Worm (Caenorhabditis elegans): ENCODE data around the gene T14B4.20.

Gene T14B4.20

DNA sequence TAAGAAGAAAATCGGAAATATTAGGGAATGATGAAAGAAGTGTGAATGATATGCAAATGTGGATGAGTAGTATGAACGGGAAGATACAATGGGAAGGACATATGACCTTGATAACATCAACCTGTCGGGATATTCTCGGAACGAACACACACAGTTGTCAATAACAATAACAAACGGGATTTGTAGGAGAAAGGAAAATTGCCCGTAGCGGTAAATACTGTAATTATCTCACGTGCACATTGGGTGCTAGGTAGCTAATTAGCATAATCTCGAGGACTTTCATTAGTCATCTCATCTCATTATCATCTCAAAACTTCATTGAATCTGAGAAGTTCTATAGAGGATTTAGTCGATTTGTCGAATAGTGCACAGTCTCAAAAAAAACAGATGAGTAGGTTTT lies 3.7 kb upstream of the T14B4.20 start:
- TF ChIP-seq nhr-23 (tag; optimal IDR thresholded peaks at IDR 0.05) = no peak
- no peak for TF ChIP-seq mdl-1 (tag; optimal IDR thresholded peaks at IDR 0.05)
- TF ChIP-seq ceh-28 (tag; optimal IDR thresholded peaks at IDR 0.05) = no peak
- TF ChIP-seq ztf-11 (tag; optimal IDR thresholded peaks at IDR 0.05) = no peak
- TF ChIP-seq elt-2 (tag; optimal IDR thresholded peaks at IDR 0.05) = no peak
- no peak for TF ChIP-seq nhr-67 (tag; optimal IDR thresholded peaks at IDR 0.05)
- no peak for TF ChIP-seq elt-1 (tag; optimal IDR thresholded peaks at IDR 0.05)
- TF ChIP-seq snpc-4 (tag; optimal IDR thresholded peaks at IDR 0.05) = no peak
- no peak for TF ChIP-seq lin-39 (tag; optimal IDR thresholded peaks at IDR 0.05)
- TF ChIP-seq unc-39 (tag; optimal IDR thresholded peaks at IDR 0.05) = no peak

DNA sequence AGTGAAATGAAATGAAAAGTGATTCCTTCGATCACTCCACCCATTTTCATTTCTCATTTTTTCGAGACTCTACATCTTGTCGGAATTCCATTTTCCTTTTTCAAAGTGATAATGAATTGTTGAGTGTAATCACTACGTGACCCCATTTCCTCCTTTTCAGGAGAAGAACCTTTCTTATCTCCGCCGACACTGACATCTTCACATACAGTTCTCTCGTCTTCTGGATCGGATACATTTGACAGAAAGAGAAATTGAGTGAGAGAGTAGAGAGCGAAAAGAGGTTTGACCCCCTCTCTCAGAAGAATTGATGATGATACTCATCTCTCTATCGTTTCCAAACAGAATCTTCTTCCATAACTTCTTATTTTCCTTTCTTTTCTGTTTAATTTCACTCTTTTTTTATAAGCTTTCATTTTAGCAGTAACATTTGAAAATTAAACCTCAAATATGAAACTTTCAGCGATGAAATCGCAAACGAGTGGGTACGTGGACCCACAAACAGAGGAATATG lies 2.8 kb upstream of the T14B4.20 start, which contains the start of gene dpy-2:
TSS of gene dpy-2 (plus strand) at position 461 of the 511 bp plus-strand sequence.
- TF ChIP-seq unc-62 (GFP tag; optimal IDR thresholded peaks at IDR 0.05) (no peak), elt-3 (tag; optimal IDR thresholded peaks at IDR 0.05) (peak in 2 of 3 experiments; percentile 10 to 76), elt-2 (tag; optimal IDR thresholded peaks at IDR 0.05) (no peak), snpc-4 (tag; optimal IDR thresholded peaks at IDR 0.05) (no peak), nhr-23 (tag; optimal IDR thresholded peaks at IDR 0.05) (peak; percentile 85), nhr-67 (tag; optimal IDR thresholded peaks at IDR 0.05) (no peak), nhr-237 (tag; optimal IDR thresholded peaks at IDR 0.05) (no peak), nhr-77 (tag; optimal IDR thresholded peaks at IDR 0.05) (no peak)

DNA sequence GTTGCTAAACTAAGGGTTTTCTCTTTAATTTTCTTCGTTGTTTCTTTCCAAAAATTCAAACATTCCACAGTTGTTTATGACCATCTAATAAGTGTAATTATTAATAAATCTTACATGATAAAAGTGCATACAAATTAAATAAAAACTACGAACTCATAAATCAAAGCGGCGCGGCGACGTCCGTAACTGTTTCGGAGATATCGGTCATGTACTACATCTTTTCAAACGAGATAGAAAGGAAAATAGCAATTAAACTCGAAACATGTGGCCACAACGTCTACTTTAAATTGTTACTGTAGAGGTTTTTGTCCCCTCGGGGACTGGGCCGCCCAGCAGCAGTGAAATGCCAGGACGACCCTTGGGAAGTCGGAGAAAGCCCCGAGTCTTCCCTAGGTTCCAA lies 848 bp upstream of the T14B4.20 start:
- TF ChIP-seq ZK546.5 (tag; optimal IDR thresholded peaks at IDR 0.05) = no peak
- TF ChIP-seq ama-1 (optimal IDR thresholded peaks at IDR 0.05) = peak; percentile 28
- TF ChIP-seq nhr-43 (tag; optimal IDR thresholded peaks at IDR 0.05; ENCODE audit: poor library complexity, severe bottlenecking) = peak; percentile 35
- peak; percentile 46 for TF ChIP-seq nhr-23 (tag; optimal IDR thresholded peaks at IDR 0.05)
- TF ChIP-seq nhr-11 (tag; optimal IDR thresholded peaks at IDR 0.05) = no peak

DNA sequence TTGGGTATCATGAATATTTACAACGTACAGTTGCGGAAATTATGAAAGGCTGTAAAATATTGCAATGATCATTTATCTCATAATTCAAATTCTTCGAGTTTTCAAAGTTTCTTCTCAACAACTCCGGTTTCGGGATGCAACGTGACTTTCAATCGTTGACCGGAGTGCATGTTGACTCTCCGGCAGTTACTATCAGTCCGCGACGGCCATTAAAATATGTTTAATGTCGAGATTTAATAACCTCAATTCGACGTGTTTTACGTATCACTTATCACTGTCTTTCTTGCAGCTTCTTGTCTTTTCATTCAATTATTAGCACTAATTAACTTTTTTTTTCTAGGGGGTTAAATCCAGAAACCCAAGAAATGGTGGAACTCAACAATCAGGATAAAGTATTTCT lies 1.5 kb downstream of the T14B4.20 start, which contains the start of gene tsp-10:
TSS of gene tsp-10 (plus strand) at position 366 of the 400 bp plus-strand sequence.
- TF ChIP-seq zag-1 (tag; optimal IDR thresholded peaks at IDR 0.05) = no peak
- no peak for TF ChIP-seq ceh-9 (tag; optimal IDR thresholded peaks at IDR 0.05)
- TF ChIP-seq lsy-12 (tag; optimal IDR thresholded peaks at IDR 0.05) = no peak
- peak; percentile 60 for TF ChIP-seq elt-2 (tag; optimal IDR thresholded peaks at IDR 0.05)

DNA sequence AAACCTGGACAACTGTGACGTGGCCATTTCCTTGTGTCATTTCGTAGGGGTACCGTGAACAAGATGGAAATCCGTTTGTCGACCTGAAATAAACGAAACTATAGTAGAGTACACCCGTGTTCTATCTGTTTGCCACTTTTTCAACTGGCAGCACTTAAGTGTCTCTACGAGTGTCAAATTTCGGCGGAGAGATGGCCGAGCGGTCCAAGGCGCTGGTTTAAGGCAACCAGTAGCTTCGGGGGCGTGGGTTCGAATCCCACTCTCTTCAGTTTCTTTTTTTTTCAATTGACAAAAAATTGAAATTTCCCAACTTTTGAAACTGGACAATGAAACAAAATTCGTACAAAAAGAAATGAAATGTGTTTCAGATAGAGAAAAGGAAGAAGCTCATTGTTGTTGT lies 4.9 kb downstream of the T14B4.20 start:
- TF ChIP-seq fkh-2 (tag; optimal IDR thresholded peaks at IDR 0.05) (no peak), hmg-11 (tag; optimal IDR thresholded peaks at IDR 0.05) (peak; percentile 38), nfya-1 (tag; optimal IDR thresholded peaks at IDR 0.05; ENCODE audit: insufficient read depth) (peak; percentile 48), lsy-12 (tag; optimal IDR thresholded peaks at IDR 0.05) (peak; percentile 36), lin-39 (tag; optimal IDR thresholded peaks at IDR 0.05) (peak; percentile 14), ztf-11 (tag; optimal IDR thresholded peaks at IDR 0.05) (no peak), pha-4 (tag; optimal IDR thresholded peaks at IDR 0.05) (peak; percentile 44)

DNA sequence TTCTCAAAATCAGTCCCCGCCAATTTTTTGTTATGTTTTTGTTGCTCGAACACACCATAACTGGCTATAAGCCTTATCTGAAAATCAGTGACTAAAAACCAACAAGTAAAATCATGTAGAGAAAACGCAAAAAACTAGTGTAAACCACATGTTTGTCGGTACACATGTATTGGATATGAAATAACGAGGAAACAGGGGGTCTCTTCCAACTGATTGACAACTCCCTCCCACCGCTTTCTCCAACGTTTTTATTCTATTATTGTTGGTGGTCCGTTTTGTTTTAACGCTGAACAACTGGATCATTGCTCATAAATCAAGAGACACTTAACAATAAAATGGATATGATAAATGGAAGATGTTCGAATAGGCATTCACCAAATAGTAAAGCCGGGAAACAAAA lies 10.1 kb downstream of the T14B4.20 start:
- TF ChIP-seq nhr-12 (tag; optimal IDR thresholded peaks at IDR 0.05) = no peak
- TF ChIP-seq egl-5 (tag; optimal IDR thresholded peaks at IDR 0.05) = peak; percentile 40
- no peak for TF ChIP-seq nhr-28 (tag; optimal IDR thresholded peaks at IDR 0.05)
- TF ChIP-seq ZK546.5 (tag; optimal IDR thresholded peaks at IDR 0.05) = no peak
- TF ChIP-seq nhr-23 (tag; optimal IDR thresholded peaks at IDR 0.05) = no peak
- TF ChIP-seq elt-2 (tag; optimal IDR thresholded peaks at IDR 0.05) = no peak
- no peak for TF ChIP-seq eor-1 (tag; optimal IDR thresholded peaks at IDR 0.05)
- TF ChIP-seq egl-27 (tag; optimal IDR thresholded peaks at IDR 0.05) = no peak
- TF ChIP-seq nhr-237 (tag; optimal IDR thresholded peaks at IDR 0.05) = no peak

DNA sequence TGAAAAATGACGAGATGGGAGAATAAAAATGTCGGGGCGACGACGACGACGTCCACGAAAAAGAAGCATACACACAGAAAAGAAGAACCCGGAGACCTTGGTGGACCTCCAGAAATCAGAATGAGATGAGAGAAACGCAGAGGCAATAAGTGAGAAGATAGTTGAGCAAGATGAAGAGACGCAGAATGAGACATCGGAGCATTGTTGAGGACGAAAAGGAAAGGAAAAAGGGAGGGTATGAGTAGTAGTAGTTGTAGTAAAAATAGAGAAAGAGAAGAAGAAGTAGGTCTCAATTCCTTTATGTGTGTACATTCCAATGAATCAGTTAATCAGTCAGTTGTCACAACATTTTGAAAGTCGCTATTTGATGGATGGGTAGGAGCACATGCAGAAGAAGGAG lies 12.6 kb downstream of the T14B4.20 start, which contains the start of gene T14B4.8:
TSS of gene T14B4.8 (minus strand) at position 60 of the 400 bp plus-strand sequence.
- TF ChIP-seq nhr-28 (tag; optimal IDR thresholded peaks at IDR 0.05) (no peak), ztf-11 (tag; optimal IDR thresholded peaks at IDR 0.05) (no peak), ceh-16 (tag; optimal IDR thresholded peaks at IDR 0.05) (no peak), ztf-4 (tag; optimal IDR thresholded peaks at IDR 0.05) (no peak), ZK546.5 (tag; optimal IDR thresholded peaks at IDR 0.05) (no peak), R02D3.7 (tag; optimal IDR thresholded peaks at IDR 0.05) (no peak), lin-15B (tag; optimal IDR thresholded peaks at IDR 0.05) (no peak), fos-1 (tag; optimal IDR thresholded peaks at IDR 0.05) (no peak), hmg-11 (tag; optimal IDR thresholded peaks at IDR 0.05) (peak; percentile 21), nfya-1 (tag; optimal IDR thresholded peaks at IDR 0.05; ENCODE audit: insufficient read depth) (peak; percentile 46)
